Worm (Caenorhabditis elegans): ENCODE data around the gene npp-16.
A peak's percentile ranks its signal among the peaks of the same experiment; 100 is the strongest.

Gene npp-16

ce11 chrIII:11937911-11938310, 22.2 kb downstream of the npp-16 start:
- TF ChIP-seq mep-1 (tag; optimal IDR thresholded peaks at IDR 0.05): no peak
- TF ChIP-seq elt-3 (tag; optimal IDR thresholded peaks at IDR 0.05): no peak
- TF ChIP-seq bed-3 (GFP tag; optimal IDR thresholded peaks at IDR 0.05): no peak
- peak; percentile 60 for TF ChIP-seq ces-1 (GFP tag; optimal IDR thresholded peaks at IDR 0.05)
- TF ChIP-seq nhr-12 (tag; optimal IDR thresholded peaks at IDR 0.05): no peak
- TF ChIP-seq ceh-83 (GFP tag; optimal IDR thresholded peaks at IDR 0.05): no peak
- peak; percentile 12 for TF ChIP-seq mab-5 (tag; optimal IDR thresholded peaks at IDR 0.05)
- peak; percentile 70 for TF ChIP-seq unc-120 (tag; optimal IDR thresholded peaks at IDR 0.05; ENCODE audit: poor library complexity, severe bottlenecking)
- no peak for TF ChIP-seq ceh-43 (GFP tag; optimal IDR thresholded peaks at IDR 0.05)
- peak; percentile 60 for TF ChIP-seq hlh-1 (tag; optimal IDR thresholded peaks at IDR 0.05)
- no peak for TF ChIP-seq lsy-2 (tag; optimal IDR thresholded peaks at IDR 0.05)
- no peak for TF ChIP-seq M03D4.4 (tag; optimal IDR thresholded peaks at IDR 0.05)

- TF ChIP-seq nhr-76 (tag; optimal IDR thresholded peaks at IDR 0.05): no peak
- no peak for TF ChIP-seq blmp-1 (tag; optimal IDR thresholded peaks at IDR 0.05)
- TF ChIP-seq lsy-2 (tag; optimal IDR thresholded peaks at IDR 0.05): no peak
- TF ChIP-seq ceh-83 (GFP tag; optimal IDR thresholded peaks at IDR 0.05): no peak
- TF ChIP-seq sptf-1 (tag; optimal IDR thresholded peaks at IDR 0.05): no peak
- no peak for TF ChIP-seq nhr-237 (tag; optimal IDR thresholded peaks at IDR 0.05)
- TF ChIP-seq elt-3 (tag; optimal IDR thresholded peaks at IDR 0.05): no peak
- TF ChIP-seq cnd-1 (tag; optimal IDR thresholded peaks at IDR 0.05): no peak
- no peak for TF ChIP-seq snpc-4 (tag; optimal IDR thresholded peaks at IDR 0.05)
- no peak for TF ChIP-seq unc-120 (tag; optimal IDR thresholded peaks at IDR 0.05; ENCODE audit: poor library complexity, severe bottlenecking)
- no peak for TF ChIP-seq zip-8 (tag; optimal IDR thresholded peaks at IDR 0.05)
- TF ChIP-seq lin-32 (GFP tag; optimal IDR thresholded peaks at IDR 0.05): no peak
- no peak for TF ChIP-seq mls-2 (tag; optimal IDR thresholded peaks at IDR 0.05)
- no peak for TF ChIP-seq nhr-2 (tag; optimal IDR thresholded peaks at IDR 0.05)
- TF ChIP-seq sem-2 (GFP tag; optimal IDR thresholded peaks at IDR 0.05): no peak
- TF ChIP-seq pha-4 (tag; optimal IDR thresholded peaks at IDR 0.05): no peak
- no peak for TF ChIP-seq nhr-12 (tag; optimal IDR thresholded peaks at IDR 0.05)
These were observed 22.8 kb downstream of the npp-16 start for ce11 chrIII:11938525-11938924.

ce11 chrIII:11942664-11943063, 26.9 kb downstream of the npp-16 start:
- TF ChIP-seq unc-120 (tag; optimal IDR thresholded peaks at IDR 0.05; ENCODE audit: poor library complexity, severe bottlenecking) (peak; percentile 71), unc-62 (GFP tag; optimal IDR thresholded peaks at IDR 0.05) (peak; percentile 64), ceh-43 (GFP tag; optimal IDR thresholded peaks at IDR 0.05) (no peak), hlh-1 (tag; optimal IDR thresholded peaks at IDR 0.05) (peak; percentile 98), cnd-1 (tag; optimal IDR thresholded peaks at IDR 0.05) (no peak), M03D4.4 (tag; optimal IDR thresholded peaks at IDR 0.05) (no peak)

ce11 chrIII:11946062-11946749, 30.5 kb downstream of the npp-16 start:
- TF ChIP-seq nhr-237 (tag; optimal IDR thresholded peaks at IDR 0.05) (no peak), sem-2 (GFP tag; optimal IDR thresholded peaks at IDR 0.05) (no peak), nhr-76 (tag; optimal IDR thresholded peaks at IDR 0.05) (no peak), snpc-4 (tag; optimal IDR thresholded peaks at IDR 0.05) (no peak), ceh-43 (GFP tag; optimal IDR thresholded peaks at IDR 0.05) (no peak), cnd-1 (tag; optimal IDR thresholded peaks at IDR 0.05) (peak; percentile 44), sptf-1 (tag; optimal IDR thresholded peaks at IDR 0.05) (peak; percentile 53), flh-1 (GFP tag; optimal IDR thresholded peaks at IDR 0.05) (no peak), unc-120 (tag; optimal IDR thresholded peaks at IDR 0.05; ENCODE audit: poor library complexity, severe bottlenecking) (no peak), lsy-2 (tag; optimal IDR thresholded peaks at IDR 0.05) (peak; percentile 52), ceh-83 (GFP tag; optimal IDR thresholded peaks at IDR 0.05) (peak; percentile 39), unc-62 (GFP tag; optimal IDR thresholded peaks at IDR 0.05) (no peak), ces-1 (GFP tag; optimal IDR thresholded peaks at IDR 0.05) (peak; percentile 93), lin-13 (tag; optimal IDR thresholded peaks at IDR 0.05) (peak; percentile 58), mls-2 (tag; optimal IDR thresholded peaks at IDR 0.05) (no peak), ham-2 (GFP tag; optimal IDR thresholded peaks at IDR 0.05) (no peak), unc-39 (tag; optimal IDR thresholded peaks at IDR 0.05) (no peak), pha-4 (tag; optimal IDR thresholded peaks at IDR 0.05) (no peak), blmp-1 (tag; optimal IDR thresholded peaks at IDR 0.05) (no peak), mep-1 (tag; optimal IDR thresholded peaks at IDR 0.05) (peak; percentile 47), elt-1 (tag; optimal IDR thresholded peaks at IDR 0.05; ENCODE audit: borderline replicate concordance, insufficient read depth) (no peak), nhr-12 (tag; optimal IDR thresholded peaks at IDR 0.05) (no peak), mab-5 (tag; optimal IDR thresholded peaks at IDR 0.05) (no peak), elt-3 (tag; optimal IDR thresholded peaks at IDR 0.05) (no peak), M03D4.4 (tag; optimal IDR thresholded peaks at IDR 0.05) (no peak), ceh-39 (tag; optimal IDR thresholded peaks at IDR 0.05) (peak; percentile 41), ztf-11 (tag; optimal IDR thresholded peaks at IDR 0.05) (no peak), hlh-1 (tag; optimal IDR thresholded peaks at IDR 0.05) (no peak)

Data from whole organism, mixed stage, embryonic.